Worm (Caenorhabditis elegans): ENCODE results near the gene H41C03.2.
"Not testable (repeated sequence)": the region's sequence is repeated elsewhere in the genome, so short reads cannot be mapped to it uniquely, and the experiment has no call there.

The H41C03.2 gene

DNA sequence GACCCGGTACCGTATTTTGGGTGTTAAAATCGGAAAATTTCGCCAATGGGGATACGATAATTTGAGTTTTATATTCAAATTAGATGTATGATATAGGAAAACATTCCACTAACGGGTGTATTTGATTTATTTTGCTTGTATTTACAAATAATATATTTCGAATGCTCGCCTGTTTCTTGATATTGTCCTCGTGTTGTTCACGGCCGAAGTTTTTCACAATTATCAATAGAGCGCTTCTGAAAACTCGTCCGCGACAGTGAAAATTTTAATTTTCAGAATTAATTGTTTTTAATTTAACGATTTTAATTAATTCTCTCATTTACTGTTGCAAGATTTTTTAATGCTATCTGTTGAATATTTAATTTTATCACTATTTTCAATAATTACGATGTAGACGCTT, 32.3 kb downstream of the H41C03.2 start:
- peak; percentile 20 for TF ChIP-seq lin-15B (tag; optimal IDR thresholded peaks at IDR 0.05)
- TF ChIP-seq ceh-82 (tag; optimal IDR thresholded peaks at IDR 0.05) = no peak
- peak; percentile 16 for TF ChIP-seq skn-1 (tag; optimal IDR thresholded peaks at IDR 0.05)
- TF ChIP-seq elt-2 (tag; optimal IDR thresholded peaks at IDR 0.05) = peak; percentile 53
- TF ChIP-seq nhr-43 (tag; optimal IDR thresholded peaks at IDR 0.05; ENCODE audit: poor library complexity, severe bottlenecking) = peak; percentile 49
- TF ChIP-seq ceh-9 (tag; optimal IDR thresholded peaks at IDR 0.05) = no peak
- TF ChIP-seq sea-2 (GFP tag; optimal IDR thresholded peaks at IDR 0.05) = no peak
- peak; percentile 39 for TF ChIP-seq pqm-1 (tag; optimal IDR thresholded peaks at IDR 0.05)

DNA sequence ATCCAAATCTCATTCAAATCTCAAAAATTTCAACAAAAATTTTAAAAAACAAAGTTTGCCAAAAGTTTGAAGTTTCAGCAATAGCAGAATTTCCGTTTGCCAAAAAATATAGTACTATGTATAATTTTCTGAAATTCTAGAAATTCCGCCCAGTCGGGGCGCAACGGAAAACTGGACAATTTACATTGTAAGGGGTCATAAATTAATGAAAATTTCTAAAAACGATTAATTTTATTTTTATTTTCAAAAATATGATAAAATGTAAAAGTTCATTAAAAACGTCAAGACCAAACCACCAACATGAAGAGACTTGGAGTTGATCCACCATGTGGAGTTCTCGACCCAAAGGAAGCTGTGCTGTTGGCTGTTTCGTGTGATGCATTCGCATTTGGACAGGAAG, 33.6 kb downstream of the H41C03.2 start, which contains the start of gene ZK1248.4:
ZK1248.4 (plus strand) TSS at position 301 of the 400 bp plus-strand sequence.
- no peak for TF ChIP-seq lin-39 (tag; optimal IDR thresholded peaks at IDR 0.05)
- TF ChIP-seq fkh-2 (tag; optimal IDR thresholded peaks at IDR 0.05) = no peak
- TF ChIP-seq aly-2 (tag; optimal IDR thresholded peaks at IDR 0.05) = no peak

DNA sequence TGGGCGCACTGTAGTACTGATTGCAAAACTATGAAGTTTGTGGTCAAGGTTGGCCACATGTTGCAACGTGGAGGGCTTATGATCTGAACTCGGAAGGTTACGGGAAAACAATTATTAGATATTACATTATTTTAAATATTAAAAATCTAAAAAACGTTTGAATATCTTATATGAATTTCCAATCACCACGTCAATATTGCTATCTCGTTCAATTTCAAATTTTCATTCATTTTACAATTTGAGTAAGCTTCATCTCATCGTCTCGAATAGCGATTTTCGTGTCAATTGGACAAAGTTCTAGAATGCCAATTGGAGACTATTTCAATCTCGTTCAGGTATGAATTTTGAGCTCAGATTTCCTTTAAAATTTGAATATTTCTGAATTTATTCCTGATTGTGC, 35.6 kb downstream of the H41C03.2 start, which contains the start of gene ZK1248.20:
ZK1248.20 (plus strand) TSS at position 301 of the 400 bp plus-strand sequence.
- no peak for TF ChIP-seq lin-15B (tag; optimal IDR thresholded peaks at IDR 0.05)
- no peak for TF ChIP-seq ceh-9 (tag; optimal IDR thresholded peaks at IDR 0.05)
- no peak for TF ChIP-seq elt-2 (tag; optimal IDR thresholded peaks at IDR 0.05)
- TF ChIP-seq sea-2 (GFP tag; optimal IDR thresholded peaks at IDR 0.05) = no peak
- TF ChIP-seq lsy-12 (tag; optimal IDR thresholded peaks at IDR 0.05) = no peak
- no peak for TF ChIP-seq nhr-43 (tag; optimal IDR thresholded peaks at IDR 0.05; ENCODE audit: poor library complexity, severe bottlenecking)
- no peak for TF ChIP-seq elt-3 (tag; optimal IDR thresholded peaks at IDR 0.05)
- TF ChIP-seq lin-39 (tag; optimal IDR thresholded peaks at IDR 0.05) = no peak
- TF ChIP-seq snpc-4 (tag; optimal IDR thresholded peaks at IDR 0.05) = no peak
- no peak for TF ChIP-seq ceh-16 (tag; optimal IDR thresholded peaks at IDR 0.05)
- TF ChIP-seq ZK546.5 (tag; optimal IDR thresholded peaks at IDR 0.05) = no peak
- no peak for TF ChIP-seq ama-1 (optimal IDR thresholded peaks at IDR 0.05)
- TF ChIP-seq egl-5 (tag; optimal IDR thresholded peaks at IDR 0.05) = no peak
- no peak for TF ChIP-seq skn-1 (tag; optimal IDR thresholded peaks at IDR 0.05)
- TF ChIP-seq mml-1 (tag; optimal IDR thresholded peaks at IDR 0.05) = no peak
- TF ChIP-seq unc-62 (GFP tag; optimal IDR thresholded peaks at IDR 0.05) = no peak

DNA sequence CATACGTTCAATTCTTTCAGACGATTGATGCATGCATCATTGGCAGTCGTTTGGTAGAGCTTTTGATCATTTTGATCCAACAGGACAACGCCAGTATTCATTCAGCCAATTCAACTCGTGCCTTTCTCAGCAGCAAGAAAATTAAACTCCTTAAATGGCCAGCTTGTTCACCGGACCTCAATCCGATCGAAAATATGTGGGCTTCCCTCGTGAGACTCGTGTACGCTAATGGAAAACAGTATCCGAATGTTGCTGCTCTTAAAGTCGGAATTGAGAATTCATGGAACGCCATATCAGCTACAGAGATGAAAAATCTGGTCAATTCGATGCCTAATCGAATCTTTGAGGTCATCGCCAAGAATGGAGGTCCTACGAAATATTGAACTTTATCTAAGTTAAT, 36.5 kb downstream of the H41C03.2 start, which contains the start of gene wago-5:
wago-5 (minus strand) TSS at position 101 of the 400 bp plus-strand sequence.
- TF ChIP-seq unc-39, elt-2, ceh-82 (tag; optimal IDR thresholded peaks at IDR 0.05): not testable (repeated sequence)

DNA sequence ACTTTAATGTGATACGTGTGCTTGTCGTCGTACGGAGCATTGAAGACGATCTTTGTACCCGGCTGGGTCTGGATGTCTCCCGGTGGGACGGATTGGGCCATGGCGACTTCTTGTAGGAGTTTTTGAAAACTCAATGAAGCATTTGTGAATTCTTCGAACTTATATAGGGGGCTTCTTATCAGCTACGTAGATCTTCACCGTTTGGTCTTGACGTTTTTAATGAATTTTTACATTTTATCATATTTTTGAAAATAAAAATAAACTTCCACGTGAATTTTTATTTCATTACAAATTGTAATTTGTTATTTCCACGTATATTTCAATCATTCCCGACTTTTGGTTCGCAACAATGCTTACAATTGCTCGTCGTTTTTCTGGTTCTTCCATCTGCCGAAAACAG, 41.7 kb downstream of the H41C03.2 start, which contains the start of the genes msp-64 and ZK1248.5:
msp-64 (minus strand) TSS at position 101 of the 400 bp plus-strand sequence.
ZK1248.5 (plus strand) TSS at position 285 of the 400 bp plus-strand sequence.
- TF ChIP-seq unc-62 (GFP tag; optimal IDR thresholded peaks at IDR 0.05) (no peak), eor-1 (tag; optimal IDR thresholded peaks at IDR 0.05) (no peak)

DNA sequence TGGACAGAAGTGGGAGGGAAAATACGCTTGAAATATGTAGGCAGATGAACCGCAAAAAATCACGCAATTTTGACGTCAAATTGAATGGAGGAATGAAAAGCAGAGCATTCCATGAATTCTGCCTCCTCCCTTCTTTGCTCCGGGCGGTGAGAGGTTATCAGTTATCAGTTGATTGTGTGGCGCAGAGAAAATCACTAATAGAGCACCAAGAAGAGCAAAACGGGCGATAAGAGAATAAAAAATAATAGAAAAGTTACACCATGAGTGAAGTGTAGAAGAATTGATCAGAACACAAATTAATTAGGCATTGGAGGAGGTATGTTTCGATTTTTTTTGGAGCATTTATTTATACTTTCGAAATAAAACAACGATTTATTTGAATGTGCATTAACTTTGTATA, 45.3 kb downstream of the H41C03.2 start:
- TF ChIP-seq pqm-1 (tag; optimal IDR thresholded peaks at IDR 0.05) = peak; percentile 63
- TF ChIP-seq nhr-11 (tag; optimal IDR thresholded peaks at IDR 0.05) = no peak
- peak; percentile 97 for TF ChIP-seq elt-2 (tag; optimal IDR thresholded peaks at IDR 0.05)

DNA sequence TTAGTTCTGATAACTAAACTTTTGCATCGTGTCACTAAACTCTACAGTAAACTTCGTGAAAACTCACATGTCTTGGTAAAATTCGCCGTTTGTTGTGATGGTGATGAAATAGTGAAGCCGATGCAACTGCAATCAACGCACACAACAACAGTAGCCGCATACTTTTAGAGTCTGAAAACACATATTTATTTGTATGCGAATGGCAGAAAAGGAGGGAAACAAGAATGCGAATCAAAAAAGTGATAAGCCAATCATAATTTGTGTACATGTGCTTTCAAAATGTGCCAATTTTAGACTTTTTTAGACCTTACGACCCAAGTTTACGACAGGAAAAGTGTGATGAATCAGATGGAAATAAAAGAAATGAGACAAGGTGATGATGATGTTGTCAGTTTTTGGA, 46.6 kb downstream of the H41C03.2 start, which contains the start of gene K05F1.10:
K05F1.10 (minus strand) TSS at position 171 of the 400 bp plus-strand sequence.
- TF ChIP-seq pha-4 (tag; optimal IDR thresholded peaks at IDR 0.05) (peak; percentile 9), elt-2 (tag; optimal IDR thresholded peaks at IDR 0.05) (peak; percentile 86), ama-1 (optimal IDR thresholded peaks at IDR 0.05) (peak; percentile 9), pqm-1 (tag; optimal IDR thresholded peaks at IDR 0.05) (peak; percentile 54), nhr-11 (tag; optimal IDR thresholded peaks at IDR 0.05) (no peak)

DNA sequence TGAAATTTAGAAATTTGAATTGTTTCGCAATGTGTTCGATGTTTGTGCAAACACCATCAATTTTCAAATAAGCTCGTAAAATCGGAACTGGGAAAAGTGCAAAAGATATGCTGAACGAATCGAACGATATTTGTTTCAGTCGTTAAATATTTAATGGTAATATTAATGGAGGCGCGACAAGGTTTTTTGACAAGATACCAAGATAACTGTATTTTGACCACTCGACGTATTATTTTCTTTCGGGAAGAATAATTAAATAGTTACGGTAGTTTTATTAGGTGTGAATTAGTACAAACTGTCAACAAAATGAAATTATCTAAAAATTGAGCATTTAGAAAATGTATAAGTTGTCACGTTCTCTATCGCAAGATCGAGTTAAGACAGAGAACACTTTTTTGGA, 47.6 kb downstream of the H41C03.2 start:
- TF ChIP-seq daf-12 (tag; optimal IDR thresholded peaks at IDR 0.05) = no peak
- TF ChIP-seq pqm-1 (tag; optimal IDR thresholded peaks at IDR 0.05) = peak; percentile 25
- no peak for TF ChIP-seq zag-1 (tag; optimal IDR thresholded peaks at IDR 0.05)
- TF ChIP-seq ceh-82 (tag; optimal IDR thresholded peaks at IDR 0.05) = no peak
- TF ChIP-seq elt-2 (tag; optimal IDR thresholded peaks at IDR 0.05) = peak; percentile 93
- no peak for TF ChIP-seq ztf-4 (tag; optimal IDR thresholded peaks at IDR 0.05)
- no peak for TF ChIP-seq egl-5 (tag; optimal IDR thresholded peaks at IDR 0.05)
- no peak for TF ChIP-seq elt-3 (tag; optimal IDR thresholded peaks at IDR 0.05)
- no peak for TF ChIP-seq lin-15B (tag; optimal IDR thresholded peaks at IDR 0.05)
- no peak for TF ChIP-seq unc-62 (GFP tag; optimal IDR thresholded peaks at IDR 0.05)
- TF ChIP-seq nfya-1 (tag; optimal IDR thresholded peaks at IDR 0.05; ENCODE audit: insufficient read depth) = no peak
- TF ChIP-seq pha-4 (tag; optimal IDR thresholded peaks at IDR 0.05) = peak; percentile 8
- TF ChIP-seq nhr-11 (tag; optimal IDR thresholded peaks at IDR 0.05) = no peak
- no peak for TF ChIP-seq ceh-9 (tag; optimal IDR thresholded peaks at IDR 0.05)
- no peak for TF ChIP-seq sea-2 (GFP tag; optimal IDR thresholded peaks at IDR 0.05)
- no peak for TF ChIP-seq eor-1 (tag; optimal IDR thresholded peaks at IDR 0.05)

Measured in whole organism, L3 larva.